Fruit fly (Drosophila melanogaster) whole organism, adult: Measurements from ENCODE around the gene Rab8.

Experiments
- CG7101 ChIP-seq: fragments of 200-800 bp; sonication (Bioruptor generic); optimal IDR thresholded peaks from 2 replicates; lab custom pipeline; 2018; ENCODE audit warnings: missing biosample characterization, mild to moderate bottlenecking, missing genetic modification characterization, moderate library complexity
- Hr96 ChIP-seq: fragments of 200-800 bp; sonication (Bioruptor generic); optimal IDR thresholded peaks from 2 replicates; lab custom pipeline; 2016; ENCODE audit warnings: missing biosample characterization, missing genetic modification characterization
- cic ChIP-seq: fragments of 200-800 bp; sonication (Bioruptor generic); optimal IDR thresholded peaks from 2 replicates; lab custom pipeline; 2017; ENCODE audit warnings: missing biosample characterization, mild to moderate bottlenecking, missing genetic modification characterization, moderate library complexity
- toe ChIP-seq: fragments of 200-800 bp; sonication (Bioruptor generic); optimal IDR thresholded peaks from 2 replicates; lab custom pipeline; 2016; ENCODE audit warnings: missing biosample characterization, missing genetic modification characterization

- no peak for TF ChIP-seq toe (GFP tag; lab: Kevin White, UChicago)
- TF ChIP-seq Hr96 (GFP tag; lab: Kevin White, UChicago) = no peak
- peak; percentile 47 for TF ChIP-seq cic (GFP tag; lab: Kevin White, UChicago)
- peak; percentile 51 for TF ChIP-seq CG7101 (tag; lab: Kevin White, UChicago)
These were observed 39.2 kb upstream of the Rab8 start, which contains the start of the genes Mi-2 and Prp3 for dm6 chr3L:19910054-19910414.
